Worm (Caenorhabditis elegans) whole organism, L3 larva: ENCODE measurements around the gene clec-226.

Source experiments
- ZK546.5 ChIP-seq: sonication (generic microtip); optimal IDR thresholded peaks from 2 replicates; lab custom pipeline; 2017; ENCODE audit warnings: missing biosample characterization, missing genetic modification characterization
- daf-12 ChIP-seq: fragments of 150-350 bp; optimal IDR thresholded peaks from 2 replicates; lab custom pipeline; 2014; ENCODE audit warnings: missing biosample characterization, missing genetic modification reagents, missing genetic modification characterization
- elt-3 ChIP-seq, 3 experiments: fragments of 150-350 bp in 1 of 3; sonication (generic microtip) in 2 of 3; optimal IDR thresholded peaks; 2 replicates in 2 of 3; 4 replicates in 1 of 3; lab custom pipeline; 2014 to 2017; ENCODE audit warnings: missing biosample characterization in 3 of 3, missing genetic modification characterization in 3 of 3
- fkh-10 ChIP-seq: sonication (generic microtip); optimal IDR thresholded peaks from 2 replicates; lab custom pipeline; 2017; ENCODE audit warnings: missing biosample characterization, missing genetic modification reagents, missing genetic modification characterization
- nhr-11 ChIP-seq: fragments of 150-350 bp; optimal IDR thresholded peaks from 2 replicates; lab custom pipeline; 2014; ENCODE audit warnings: missing biosample characterization, missing genetic modification characterization
- nhr-43 ChIP-seq: sonication (generic microtip); optimal IDR thresholded peaks from 2 replicates; lab custom pipeline; 2016; ENCODE audit warnings: mild to moderate bottlenecking, missing genetic modification characterization, missing compliant biosample characterization; ENCODE audit not compliant: poor library complexity, severe bottlenecking

ce11 chrV:13902495-13902894 is 44.3 kb upstream of the clec-226 start, which contains the start of gene C06B3.1:
- no peak for TF ChIP-seq elt-3 (tag; optimal IDR thresholded peaks at IDR 0.05; lab: Kevin White, UChicago)
- TF ChIP-seq fkh-10 (GFP tag; lab: Kevin White, UChicago), result no peak
- no peak for TF ChIP-seq nhr-11
- no peak for TF ChIP-seq ZK546.5 (tag; lab: Kevin White, UChicago)
- TF ChIP-seq daf-12 (tag; lab: Kevin White, UChicago), result no peak
- TF ChIP-seq nhr-43 (tag; lab: Kevin White, UChicago), result no peak
